Fruit fly (Drosophila melanogaster) S2 (cell line): ENCODE results near the gene CG14062.

ENCODE experiments used
- CG8478 ChIP-seq: fragments of >200 bp; optimal IDR thresholded peaks from 2 replicates; lab custom pipeline; 2018
- CTCF ChIP-seq, 2 experiments: fragments of >200 bp; optimal IDR thresholded peaks; 2 replicates each; lab custom pipeline; 2018

DNA sequence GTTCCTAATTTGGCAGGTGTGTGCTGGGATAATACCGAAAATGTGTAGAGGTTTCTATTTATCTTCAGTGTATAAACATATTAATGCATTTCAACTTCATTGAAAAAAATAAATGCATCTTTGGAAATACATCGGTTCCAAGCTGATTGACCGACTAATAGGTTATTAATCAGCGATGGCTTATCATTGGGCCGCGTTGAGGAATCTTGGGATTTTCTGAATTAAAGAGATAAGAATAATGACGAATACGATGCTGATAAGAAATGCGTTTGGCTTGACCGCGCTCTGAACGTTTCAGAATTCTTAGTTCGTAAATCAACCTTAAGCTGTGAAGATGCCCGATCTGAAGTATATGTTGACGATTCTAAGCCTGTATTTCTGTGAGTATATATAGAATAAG lies 27.7 kb upstream of the CG14062 start, which contains the start of gene Sid:
- TF ChIP-seq CTCF (optimal IDR thresholded peaks at IDR 0.05; lab: Kevin White, UChicago) (no peak), CG8478 (no peak)
